Worm (Caenorhabditis elegans) whole organism, L4 larva: ENCODE results near the gene C31E10.6.

Source experiments
- D1046.2 ChIP-seq: fragments of 200-800 bp; sonication (Bioruptor generic); IDR thresholded peaks from 2 replicates; pipeline ENCODE4 v1.3.6; 2022; ENCODE audit warnings: missing genetic modification characterization, missing compliant biosample characterization
- ama-1 ChIP-seq: fragments of 150-350 bp; optimal IDR thresholded peaks from 2 replicates; lab custom pipeline; 2014; ENCODE audit warnings: inconsistent platforms, mixed read lengths
- fkh-10 ChIP-seq: fragments of 150-350 bp; optimal IDR thresholded peaks from 2 replicates; lab custom pipeline; 2014; ENCODE audit warnings: missing biosample characterization, missing genetic modification reagents, missing genetic modification characterization
- madf-5 ChIP-seq, 2 experiments: fragments of 200-800 bp; sonication (Bioruptor generic); IDR thresholded peaks; 2 replicates each; pipeline ENCODE4 v1.3.6; 2022; ENCODE audit warnings: missing compliant biosample characterization in 2 of 2, missing genetic modification characterization in 2 of 2
- nhr-76 ChIP-seq: fragments of 150-350 bp; optimal IDR thresholded peaks from 2 replicates; lab custom pipeline; 2014; ENCODE audit warnings: missing biosample characterization, missing genetic modification characterization
- pha-4 ChIP-seq, 2 experiments: fragments of 150-350 bp in 1 of 2; fragments of 200-800 bp in 1 of 2; sonication (Bioruptor generic) in 1 of 2; IDR thresholded peaks in 1 of 2; optimal IDR thresholded peaks in 1 of 2; 2 replicates each; pipeline versions ENCODE4 v1.3.6 to Lab custom; 2014 to 2022; ENCODE audit warnings: missing genetic modification characterization in 2 of 2, missing genetic modification reagents in 2 of 2, missing biosample characterization in 1 of 2, missing compliant biosample characterization in 1 of 2
- zag-1 ChIP-seq: fragments of 150-350 bp; optimal IDR thresholded peaks from 2 replicates; lab custom pipeline; 2014; ENCODE audit warnings: missing biosample characterization, missing genetic modification characterization

DNA sequence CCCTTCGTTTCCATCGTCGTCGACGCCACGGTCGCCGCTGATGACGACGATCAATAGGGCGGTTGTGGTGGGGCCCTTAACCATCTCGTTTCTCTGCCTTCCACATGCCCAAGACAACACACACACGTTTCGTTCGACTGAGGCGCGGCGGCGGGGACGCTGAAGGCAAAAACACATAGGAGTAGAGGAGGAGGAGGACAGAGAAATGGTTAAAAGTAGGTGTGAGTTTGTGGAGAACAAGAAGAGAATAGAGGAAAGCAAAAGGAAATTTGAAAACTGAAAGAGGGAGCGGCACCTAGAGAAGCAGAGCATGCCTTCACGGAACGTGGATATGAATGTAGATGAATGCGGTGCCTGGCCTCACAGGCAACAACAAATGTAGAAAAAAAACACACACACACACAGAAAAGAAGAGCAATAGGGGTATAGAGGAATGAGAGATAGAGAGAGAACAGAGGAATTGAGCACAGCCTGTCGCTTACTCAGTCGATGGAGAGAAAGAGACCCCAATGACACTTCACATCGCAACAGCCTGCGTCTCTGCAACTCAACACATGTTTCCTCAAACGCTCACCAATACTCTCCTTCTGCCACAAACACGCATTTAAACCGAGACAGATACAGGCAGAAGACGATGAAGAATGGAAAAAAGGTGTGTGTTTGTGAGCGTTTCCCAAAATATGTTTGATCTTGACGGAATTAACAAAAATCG lies 26.7 kb upstream of the C31E10.6 start:
- TF ChIP-seq madf-5 (GFP tag; IDR thresholded peaks at IDR 0.05; lab: Robert Waterston, UW) (0 out of 4 replicates have a peak, but pooled peaks of 1 of the 2 experiments have one; percentile 5), fkh-10 (GFP tag; lab: Kevin White, UChicago) (peak; percentile 93), ama-1 (lab: Kevin White, UChicago) (peak; percentile 45), zag-1 (tag; lab: Kevin White, UChicago) (peak; percentile 16), D1046.2 (GFP tag; lab: Robert Waterston, UW) (no peak), pha-4 (GFP tag; IDR thresholded peaks at IDR 0.05; lab: Robert Waterston, UW) (peak; percentile 69), pha-4 (tag; optimal IDR thresholded peaks at IDR 0.05; lab: Kevin White, UChicago) (no peak), nhr-76 (tag; lab: Kevin White, UChicago) (no peak)
